Worm (Caenorhabditis elegans): Measurements from ENCODE around the gene ctsa-3.2.

Gene ctsa-3.2

ce11 chrII:9920468-9920867 is 45.5 kb downstream of the ctsa-3.2 start, which contains the start of gene pho-10:
pho-10 (minus strand) TSS chrII:9920568.
- TF ChIP-seq sdz-38 (tag; optimal IDR thresholded peaks at IDR 0.05) (no peak), mel-28 (tag; optimal IDR thresholded peaks at IDR 0.05; ENCODE audit: borderline replicate concordance) (no peak), hlh-12 (tag; optimal IDR thresholded peaks at IDR 0.05) (no peak), dpff-1 (tag; optimal IDR thresholded peaks at IDR 0.05) (no peak), D2030.7 (GFP tag; IDR thresholded peaks at IDR 0.05) (no peak), F33H1.4 (GFP tag; IDR thresholded peaks at IDR 0.05) (no peak), ceh-100 (GFP tag; IDR thresholded peaks at IDR 0.05) (no peak)

DNA sequence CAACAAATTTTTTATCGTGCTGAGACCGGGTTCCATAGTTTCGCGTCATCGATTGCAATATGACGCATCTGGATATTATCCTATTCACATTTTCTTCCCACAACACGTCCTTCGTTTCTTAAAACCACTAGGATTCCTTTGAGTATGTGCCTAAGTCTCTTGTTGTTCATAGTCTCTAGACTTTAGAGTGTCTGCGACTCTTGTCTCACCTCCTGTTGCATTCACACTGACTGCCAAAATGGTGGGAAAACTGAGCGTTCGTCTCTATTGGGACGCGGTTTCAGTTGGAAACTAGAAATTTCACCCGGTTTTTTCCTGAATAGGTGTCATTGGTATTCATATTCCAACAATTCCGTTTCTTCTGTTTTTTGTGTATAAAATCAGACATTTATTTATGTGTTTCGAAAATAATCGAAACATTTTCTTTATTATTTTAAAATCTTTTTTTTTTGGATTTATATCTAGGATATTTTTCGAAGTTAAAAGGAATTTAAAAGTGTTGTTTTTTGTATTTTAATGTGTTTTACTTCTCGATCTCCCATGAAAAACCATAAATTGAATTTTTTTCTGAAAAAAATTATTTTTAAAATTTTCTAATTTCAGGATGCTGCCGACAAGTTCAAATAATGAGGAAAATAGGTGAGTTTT is 46.8 kb downstream of the ctsa-3.2 start, which contains the start of gene C05C10.2:
C05C10.2 (plus strand) TSS at position 598 of the 648 bp plus-strand sequence.
- TF ChIP-seq hmg-1.2 (GFP tag; IDR thresholded peaks at IDR 0.05): peak; percentile 52; the same call in 1 of the 2 replicates
- TF ChIP-seq rec-8 (tag; optimal IDR thresholded peaks at IDR 0.05): no peak

Data from whole organism, young adult.